Worm (Caenorhabditis elegans): ENCODE data around the gene rep-1.

The rep-1 gene

ce11 chrIII:1600670-1601194, 30.6 kb downstream of the rep-1 start, which contains the start of gene sms-3 (continued):
- TF ChIP-seq C06A6.2 (GFP tag; conservative IDR thresholded peaks at IDR 0.05), result no peak
- TF ChIP-seq hrde-1 (tag; optimal IDR thresholded peaks at IDR 0.05; ENCODE audit: borderline replicate concordance), result peak; percentile 59
- no peak for TF ChIP-seq nhr-27 (tag; optimal IDR thresholded peaks at IDR 0.05)
- no peak for TF ChIP-seq Y95B8A.8 (GFP tag; IDR thresholded peaks at IDR 0.05)
- peak; percentile 55 for TF ChIP-seq hmg-1.2 (GFP tag; IDR thresholded peaks at IDR 0.05)
- TF ChIP-seq ekl-4 (GFP tag; IDR thresholded peaks at IDR 0.05), result no peak
- TF ChIP-seq madf-6 (GFP tag; IDR thresholded peaks at IDR 0.05), result no peak
- TF ChIP-seq dox-1 (GFP tag; IDR thresholded peaks at IDR 0.05), result no peak; the same call in none of the 2 replicates

- TF ChIP-seq fkh-3 (tag; optimal IDR thresholded peaks at IDR 0.05) (peak; percentile 52), somi-1 (GFP tag; optimal IDR thresholded peaks at IDR 0.05) (peak; percentile 35), Y95B8A.8 (GFP tag; IDR thresholded peaks at IDR 0.05) (no peak), lin-40 (tag; optimal IDR thresholded peaks at IDR 0.05) (no peak), tbp1 (GFP tag; optimal IDR thresholded peaks at IDR 0.05) (peak; percentile 93), attf-6 (GFP tag; IDR thresholded peaks at IDR 0.05) (0 out of 2 replicates have a peak, but pooled peaks have one; percentile 21), dpl-1 (GFP tag; optimal IDR thresholded peaks at IDR 0.05) (no peak), unc-130 (GFP tag; optimal IDR thresholded peaks at IDR 0.05) (peak; percentile 35), nhr-27 (tag; optimal IDR thresholded peaks at IDR 0.05) (no peak), chd-7 (tag; optimal IDR thresholded peaks at IDR 0.05) (peak; percentile 62), rec-8 (tag; optimal IDR thresholded peaks at IDR 0.05) (peak; percentile 65 to 83), lin-35 (GFP tag; optimal IDR thresholded peaks at IDR 0.05) (peak in 1 of 3 experiments; percentile 4), athp-1 (tag; optimal IDR thresholded peaks at IDR 0.05) (peak; percentile 85), Y79H2A.3 (GFP tag; conservative IDR thresholded peaks at IDR 0.05) (no peak), madf-6 (GFP tag; IDR thresholded peaks at IDR 0.05) (peak; percentile 43), B0261.1 (tag; optimal IDR thresholded peaks at IDR 0.05) (peak; percentile 88), die-1 (tag; optimal IDR thresholded peaks at IDR 0.05) (peak; percentile 93), cebp-2 (GFP tag; IDR thresholded peaks at IDR 0.05) (peak; percentile 89; the same call in 1 of the 2 replicates), nhr-179 (tag; optimal IDR thresholded peaks at IDR 0.05) (no peak), lsl-1 (GFP tag; optimal IDR thresholded peaks at IDR 0.05) (peak; percentile 60), tlf-1 (GFP tag; optimal IDR thresholded peaks at IDR 0.05) (no peak), madf-3 (GFP tag; IDR thresholded peaks at IDR 0.05) (peak; percentile 71; the same call in 1 of the 2 replicates), mxl-1 (tag; optimal IDR thresholded peaks at IDR 0.05) (peak; percentile 68), lin-26 (GFP tag; IDR thresholded peaks at IDR 0.05) (peak; percentile 85; the same call in 1 of the 2 replicates), snpc-1.3 (tag; optimal IDR thresholded peaks at IDR 0.05; ENCODE audit: insufficient read depth) (peak; percentile 78), ztf-3 (GFP tag; optimal IDR thresholded peaks at IDR 0.05) (peak; percentile 21), attf-5 (GFP tag; optimal IDR thresholded peaks at IDR 0.05) (peak; percentile 51), Y56A3A.18 (GFP tag; IDR thresholded peaks at IDR 0.05) (peak; percentile 66; the same call in 1 of the 2 replicates), Y53G8AR.9 (GFP tag; conservative IDR thresholded peaks at IDR 0.05) (0 out of 2 replicates have a peak, but pooled peaks have one; percentile 28), akir-1 (GFP tag; optimal IDR thresholded peaks at IDR 0.05) (no peak), hlh-12 (tag; optimal IDR thresholded peaks at IDR 0.05) (peak; percentile 48), K12H6.12 (tag; optimal IDR thresholded peaks at IDR 0.05) (peak; percentile 29), C17E4.6 (GFP tag; IDR thresholded peaks at IDR 0.05) (0 out of 2 replicates have a peak, but pooled peaks have one; percentile 28), nfya-1 (tag; optimal IDR thresholded peaks at IDR 0.05; ENCODE audit: borderline replicate concordance, insufficient read depth) (no peak), ztf-25 (GFP tag; IDR thresholded peaks at IDR 0.05) (peak; percentile 97), ztf-18 (tag; optimal IDR thresholded peaks at IDR 0.05) (peak; percentile 73), ceh-100 (GFP tag; IDR thresholded peaks at IDR 0.05) (no peak), pbrm-1 (GFP tag; IDR thresholded peaks at IDR 0.05) (peak; percentile 67; the same call in 1 of the 2 replicates), F37B4.10 (GFP tag; IDR thresholded peaks at IDR 0.05) (0 out of 2 replicates have a peak, but pooled peaks have one; percentile 79)
Observed at ce11 chrIII:1601464-1602169, 31.5 kb downstream of the rep-1 start.

Measured in whole organism, young adult.